Fruit fly (Drosophila melanogaster) whole organism, embryonic: Measurements from ENCODE around the gene Prosbeta6.

Experiments
- B-H1 ChIP-seq: fragments of 200-800 bp; sonication (Bioruptor generic); IDR thresholded peaks from 3 replicates; pipeline ENCODE4 v1.3.6; 2022; ENCODE audit warnings: missing biosample characterization, missing genetic modification characterization
- Bgb ChIP-seq: fragments of 200-800 bp; sonication (Bioruptor generic); IDR thresholded peaks from 2 replicates; pipeline ENCODE4 v1.3.6; 2022; ENCODE audit warnings: missing biosample characterization, missing genetic modification characterization; ENCODE audit not compliant: partially characterized antibody
- CG10267 ChIP-seq: fragments of 200-800 bp; sonication (Bioruptor generic); optimal IDR thresholded peaks from 2 replicates; lab custom pipeline; 2018; ENCODE audit warnings: missing biosample characterization, mild to moderate bottlenecking, missing genetic modification characterization, moderate library complexity
- CG10431 ChIP-seq: fragments of 200-800 bp; sonication (Bioruptor generic); optimal IDR thresholded peaks from 3 replicates; lab custom pipeline; 2018; ENCODE audit warnings: missing biosample characterization, mild to moderate bottlenecking, missing genetic modification characterization
- CG10565 ChIP-seq: fragments of 200-800 bp; sonication (Bioruptor generic); optimal IDR thresholded peaks from 3 replicates; lab custom pipeline; 2016; ENCODE audit warnings: missing biosample characterization, mild to moderate bottlenecking, missing genetic modification characterization
- CG10959 ChIP-seq: fragments of 200-800 bp; sonication (Bioruptor generic); IDR thresholded peaks from 2 replicates; pipeline ENCODE4 v1.3.6; 2022; ENCODE audit warnings: missing biosample characterization, missing genetic modification characterization
- CG11085 ChIP-seq: fragments of 200-800 bp; sonication (Bioruptor generic); IDR thresholded peaks from 2 replicates; pipeline ENCODE4 v1.3.6; 2022; ENCODE audit warnings: missing biosample characterization, missing genetic modification characterization
- CG11456 ChIP-seq: fragments of 200-800 bp; sonication (Bioruptor generic); IDR thresholded peaks from 3 replicates; pipeline ENCODE4 v1.3.6; 2022; ENCODE audit warnings: missing biosample characterization, missing genetic modification characterization
- CG12219 ChIP-seq: fragments of 200-800 bp; sonication (Bioruptor generic); optimal IDR thresholded peaks from 3 replicates; lab custom pipeline; 2018; ENCODE audit warnings: missing biosample characterization, mild to moderate bottlenecking, missing genetic modification characterization
- CG1233 ChIP-seq: fragments of 200-800 bp; sonication (Bioruptor generic); optimal IDR thresholded peaks from 4 replicates; lab custom pipeline; 2018; ENCODE audit warnings: missing biosample characterization, mild to moderate bottlenecking, missing genetic modification characterization
- CG14860 ChIP-seq: fragments of 200-800 bp; sonication (Bioruptor generic); IDR thresholded peaks from 3 replicates; pipeline ENCODE4 v1.3.6; 2022; ENCODE audit warnings: missing biosample characterization, missing genetic modification characterization; ENCODE audit not compliant: partially characterized antibody
- CG1529 ChIP-seq: fragments of 200-800 bp; sonication (Bioruptor generic); optimal IDR thresholded peaks from 3 replicates; lab custom pipeline; 2018; ENCODE audit warnings: missing biosample characterization, missing genetic modification characterization
- CG15479 ChIP-seq: fragments of 200-800 bp; sonication (Bioruptor generic); optimal IDR thresholded peaks from 3 replicates; lab custom pipeline; 2019; ENCODE audit warnings: missing biosample characterization, mild to moderate bottlenecking, missing genetic modification characterization, moderate library complexity
- CG17802 ChIP-seq: fragments of 200-800 bp; sonication (Bioruptor generic); optimal IDR thresholded peaks from 2 replicates; lab custom pipeline; 2018; ENCODE audit warnings: missing biosample characterization, mild to moderate bottlenecking, missing genetic modification characterization, moderate library complexity
- CG17829 ChIP-seq: fragments of 200-800 bp; optimal IDR thresholded peaks from 2 replicates; lab custom pipeline; 2019; ENCODE audit warnings: missing biosample characterization, mild to moderate bottlenecking, missing genetic modification characterization, moderate library complexity
- CG18764 ChIP-seq: fragments of 200-800 bp; sonication (Bioruptor generic); optimal IDR thresholded peaks from 3 replicates; lab custom pipeline; 2016; ENCODE audit warnings: missing biosample characterization, missing genetic modification characterization
- CG2875 ChIP-seq: fragments of 200-800 bp; sonication (Bioruptor generic); optimal IDR thresholded peaks from 2 replicates; lab custom pipeline; 2017; ENCODE audit warnings: missing biosample characterization, mild to moderate bottlenecking, missing genetic modification characterization, missing genetic modification reagents
- CG2889 ChIP-seq: fragments of 200-800 bp; sonication (Bioruptor generic); IDR thresholded peaks from 3 replicates; pipeline ENCODE4 v1.3.6; 2022; ENCODE audit warnings: missing biosample characterization, missing genetic modification characterization
- CG30431 ChIP-seq: fragments of 200-800 bp; sonication (Bioruptor generic); optimal IDR thresholded peaks from 2 replicates; lab custom pipeline; 2017; ENCODE audit warnings: missing biosample characterization, missing genetic modification characterization
- CG31365 ChIP-seq: fragments of 200-800 bp; sonication (Bioruptor generic); optimal IDR thresholded peaks from 2 replicates; lab custom pipeline; 2018; ENCODE audit warnings: missing biosample characterization, mild to moderate bottlenecking, missing genetic modification characterization
- CG31441 ChIP-seq: fragments of 200-800 bp; sonication (Bioruptor generic); IDR thresholded peaks from 2 replicates; pipeline ENCODE4 v1.3.6; 2022; ENCODE audit warnings: missing biosample characterization, missing genetic modification characterization
- CG3726 ChIP-seq: fragments of 200-800 bp; sonication (Bioruptor generic); IDR thresholded peaks from 3 replicates; pipeline ENCODE4, ENCODE4 v1.3.6; 2022; ENCODE audit warnings: missing biosample characterization, missing genetic modification characterization
- CG3847 ChIP-seq: fragments of 200-800 bp; sonication (Bioruptor generic); IDR thresholded peaks from 2 replicates; pipeline ENCODE4 v1.3.6; 2022; ENCODE audit warnings: missing biosample characterization, missing genetic modification characterization
- CG4360 ChIP-seq: fragments of 200-800 bp; sonication (Bioruptor generic); IDR thresholded peaks from 2 replicates; pipeline ENCODE4 v1.3.6; 2022; ENCODE audit warnings: missing biosample characterization, missing genetic modification characterization
- CG7271 ChIP-seq: fragments of 200-800 bp; sonication (Bioruptor generic); optimal IDR thresholded peaks from 2 replicates; lab custom pipeline; 2018; ENCODE audit warnings: missing biosample characterization, mild to moderate bottlenecking, missing genetic modification characterization, moderate library complexity
- CG9437 ChIP-seq: fragments of 200-800 bp; sonication (Bioruptor generic); optimal IDR thresholded peaks from 2 replicates; lab custom pipeline; 2018; ENCODE audit warnings: missing biosample characterization, mild to moderate bottlenecking, missing genetic modification characterization
- CHES-1-like ChIP-seq: fragments of 200-800 bp; sonication (Bioruptor generic); optimal IDR thresholded peaks from 2 replicates; lab custom pipeline; 2016; ENCODE audit warnings: missing biosample characterization, missing genetic modification characterization
- Ets65A ChIP-seq: fragments of 200-800 bp; sonication (Bioruptor generic); peaks from one replicate; lab custom pipeline; 2016; ENCODE audit warnings: missing biosample characterization, missing genetic modification characterization
- Poxn ChIP-seq: fragments of 200-800 bp; sonication (Bioruptor generic); IDR thresholded peaks from 2 replicates; pipeline ENCODE4 v1.3.6; 2022; ENCODE audit warnings: missing biosample characterization, missing genetic modification characterization
- Rx ChIP-seq: fragments of 200-800 bp; sonication (Bioruptor generic); IDR thresholded peaks from 2 replicates; pipeline ENCODE4 v1.3.6; 2022; ENCODE audit warnings: missing biosample characterization, missing genetic modification characterization
- Sin3A ChIP-seq: fragments of >200 bp; optimal IDR thresholded peaks from 2 replicates; lab custom pipeline; 2018
- Six4 ChIP-seq: fragments of 200-800 bp; sonication (Bioruptor generic); optimal IDR thresholded peaks from 2 replicates; lab custom pipeline; 2016; ENCODE audit warnings: missing biosample characterization, missing genetic modification characterization
- Sry-δ ChIP-seq: fragments of 200-800 bp; sonication (Bioruptor generic); optimal IDR thresholded peaks from 2 replicates; lab custom pipeline; 2016; ENCODE audit warnings: missing biosample characterization, missing genetic modification characterization
- Taf1 ChIP-seq: fragments of 200-800 bp; sonication (Bioruptor generic); IDR thresholded peaks from 2 replicates; pipeline ENCODE4 v1.3.6; 2022; ENCODE audit warnings: missing biosample characterization, missing genetic modification characterization
- Vsx1 ChIP-seq: fragments of 200-800 bp; sonication (Bioruptor generic); optimal IDR thresholded peaks from 2 replicates; lab custom pipeline; 2017; ENCODE audit warnings: missing biosample characterization, mild to moderate bottlenecking, missing genetic modification characterization, missing genetic modification reagents
- ato ChIP-seq: fragments of 200-800 bp; sonication (Bioruptor generic); IDR thresholded peaks from 2 replicates; pipeline ENCODE4 v1.3.6; 2022; ENCODE audit warnings: missing biosample characterization, missing genetic modification characterization; ENCODE audit not compliant: partially characterized antibody
- bcd ChIP-seq: fragments of 200-800 bp; sonication (Bioruptor generic); optimal IDR thresholded peaks from 2 replicates; lab custom pipeline; 2017; ENCODE audit warnings: missing biosample characterization, mild to moderate bottlenecking, missing genetic modification characterization
- fu2 ChIP-seq: fragments of 200-800 bp; sonication (Bioruptor generic); optimal IDR thresholded peaks from 2 replicates; lab custom pipeline; 2016; ENCODE audit warnings: missing biosample characterization, missing genetic modification characterization
- gfzf ChIP-seq: fragments of 200-800 bp; sonication (Bioruptor generic); optimal IDR thresholded peaks from 2 replicates; lab custom pipeline; 2016; ENCODE audit warnings: missing biosample characterization, mild to moderate bottlenecking, missing genetic modification characterization, moderate library complexity
- gsb ChIP-seq: fragments of 200-800 bp; sonication (Bioruptor generic); IDR thresholded peaks from 2 replicates; pipeline ENCODE4 v1.3.6; 2022; ENCODE audit warnings: missing biosample characterization, missing genetic modification characterization
- lmd ChIP-seq: fragments of 200-800 bp; sonication (Bioruptor generic); IDR thresholded peaks from 2 replicates; pipeline ENCODE4 v1.3.6; 2022; ENCODE audit warnings: missing biosample characterization, missing genetic modification characterization
- pb ChIP-seq: fragments of 200-800 bp; sonication (Bioruptor generic); optimal IDR thresholded peaks from 3 replicates; lab custom pipeline; 2016; ENCODE audit warnings: missing biosample characterization, missing genetic modification characterization
- row ChIP-seq: fragments of 200-800 bp; sonication (Bioruptor generic); IDR thresholded peaks from 3 replicates; pipeline ENCODE4 v1.3.6; 2022; ENCODE audit warnings: missing biosample characterization, missing genetic modification characterization
- sc ChIP-seq, 3 experiments: fragments of >200 bp in 2 of 3; fragments of 200-800 bp in 1 of 3; sonication (Bioruptor generic) in 1 of 3; optimal IDR thresholded peaks; 2 replicates in 2 of 3; 3 replicates in 1 of 3; lab custom pipeline; 2017; ENCODE audit warnings: mild to moderate bottlenecking in 1 of 3, missing biosample characterization in 1 of 3, missing genetic modification characterization in 1 of 3, missing genetic modification reagents in 1 of 3
- sisA ChIP-seq: fragments of 200-800 bp; sonication (Bioruptor generic); IDR thresholded peaks from 2 replicates; pipeline ENCODE4 v1.3.6; 2022; ENCODE audit warnings: missing biosample characterization, missing genetic modification characterization
- slp2 ChIP-seq: fragments of 200-800 bp; sonication (Bioruptor generic); optimal IDR thresholded peaks from 2 replicates; lab custom pipeline; 2016; ENCODE audit warnings: missing biosample characterization, missing genetic modification characterization
- so ChIP-seq: fragments of 200-800 bp; sonication (Bioruptor generic); IDR thresholded peaks from 3 replicates; pipeline ENCODE4 v1.3.6; 2022; ENCODE audit warnings: missing biosample characterization, missing genetic modification characterization
- ssp ChIP-seq: fragments of 200-800 bp; sonication (Bioruptor generic); IDR thresholded peaks from 2 replicates; pipeline ENCODE4 v1.3.6; 2022; ENCODE audit warnings: missing biosample characterization, missing genetic modification characterization
- tio ChIP-seq: fragments of 200-800 bp; sonication (Bioruptor generic); optimal IDR thresholded peaks from 2 replicates; lab custom pipeline; 2017; ENCODE audit warnings: missing biosample characterization, missing genetic modification characterization, inconsistent platforms
- twi ChIP-seq: fragments of 200-800 bp; optimal IDR thresholded peaks from 2 replicates; lab custom pipeline; 2019; ENCODE audit warnings: missing biosample characterization, mild to moderate bottlenecking, missing genetic modification characterization, moderate library complexity
- usp ChIP-seq: fragments of >200 bp; optimal IDR thresholded peaks from 2 replicates; lab custom pipeline; 2017; ENCODE audit warnings: missing biosample characterization, missing genetic modification characterization

Prosbeta6 gene

DNA sequence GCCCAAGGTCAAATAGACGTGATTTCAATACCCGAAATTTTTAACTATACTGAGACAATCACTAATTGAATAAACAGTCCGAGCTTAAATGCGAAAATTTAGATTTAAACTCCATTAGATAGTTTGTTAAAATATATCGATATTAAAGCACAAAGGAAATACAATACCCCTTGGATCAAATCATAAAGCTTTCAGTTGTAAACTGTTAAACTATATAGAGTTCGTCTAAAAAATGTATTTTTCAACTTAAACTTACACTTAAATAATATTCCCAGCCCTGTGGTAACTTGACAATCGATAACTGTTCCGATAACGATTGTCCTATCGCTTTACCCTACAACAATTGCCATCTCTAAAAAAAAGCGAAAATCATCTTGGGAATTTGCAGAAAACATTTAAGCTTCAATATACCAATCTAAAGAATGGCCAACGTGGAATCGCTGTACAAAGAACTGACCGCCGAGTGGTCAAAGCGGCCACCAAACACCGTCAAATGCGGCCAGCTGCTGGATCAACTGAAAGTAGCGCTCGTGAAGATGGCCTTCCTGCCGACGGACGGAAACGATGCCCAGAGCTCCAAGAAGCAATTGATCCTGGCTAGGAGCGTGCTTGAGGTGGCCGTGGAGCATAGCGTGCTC is 27.4 kb downstream of the Prosbeta6 start, which contains the start of gene Rpn12 (continued):
- TF ChIP-seq Rx, result no peak
- peak; percentile 90 for TF ChIP-seq Sry-δ
- TF ChIP-seq bcd (GFP tag; lab: Kevin White, UChicago), result no peak
- no peak for TF ChIP-seq CG10431 (GFP tag; lab: Kevin White, UChicago)
- TF ChIP-seq CG31365 (tag; lab: Kevin White, UChicago), result no peak
- no peak for TF ChIP-seq Sin3A
- TF ChIP-seq CG2875 (GFP tag; lab: Kevin White, UChicago), result no peak
- TF ChIP-seq ato, result peak; percentile 72
- TF ChIP-seq CG3726 (GFP tag; lab: Robert Waterston, UW), result no peak
- TF ChIP-seq CG4360 (GFP tag; lab: Robert Waterston, UW), result no peak
- TF ChIP-seq usp (GFP tag; lab: Kevin White, UChicago), result no peak
- TF ChIP-seq ssp (GFP tag; lab: Robert Waterston, UW), result no peak
- peak; percentile 42 for TF ChIP-seq CG17829 (tag; lab: Kevin White, UChicago)
- TF ChIP-seq so (GFP tag; lab: Robert Waterston, UW), result no peak
- TF ChIP-seq CG1233 (GFP tag; lab: Kevin White, UChicago), result no peak
- no peak for TF ChIP-seq CG18764 (GFP tag; lab: Kevin White, UChicago)
- TF ChIP-seq CG14860 (GFP tag; lab: Robert Waterston, UW), result peak; percentile 67
- no peak for TF ChIP-seq CG7271 (tag; lab: Kevin White, UChicago)
- TF ChIP-seq B-H1, result no peak
- TF ChIP-seq CG1529 (GFP tag; lab: Kevin White, UChicago), result no peak
- TF ChIP-seq slp2 (GFP tag; lab: Kevin White, UChicago), result peak; percentile 37
- no peak for TF ChIP-seq CG10565 (GFP tag; lab: Kevin White, UChicago)
- TF ChIP-seq CG3847 (GFP tag; lab: Robert Waterston, UW), result peak; percentile 14; the same call in 1 of the 2 replicates
- TF ChIP-seq CG10267 (tag; lab: Kevin White, UChicago), result peak; percentile 50
- no peak for TF ChIP-seq sisA (GFP tag; lab: Robert Waterston, UW)
- TF ChIP-seq sc (optimal IDR thresholded peaks at IDR 0.05; lab: Kevin White, UChicago), result no peak
- TF ChIP-seq sc (GFP tag; optimal IDR thresholded peaks at IDR 0.05; lab: Kevin White, UChicago), result no peak
- TF ChIP-seq CG10959 (GFP tag; lab: Robert Waterston, UW), result no peak
- no peak for TF ChIP-seq CG15479 (GFP tag; lab: Kevin White, UChicago)
- TF ChIP-seq Six4 (GFP tag; lab: Kevin White, UChicago), result no peak
- TF ChIP-seq lmd (GFP tag; lab: Robert Waterston, UW), result no peak
- no peak for TF ChIP-seq tio (GFP tag; lab: Kevin White, UChicago)
- no peak; the same call in 2 of the 3 replicates for TF ChIP-seq CG11456 (GFP tag; lab: Robert Waterston, UW)
- no peak for TF ChIP-seq CG12219
- peak; percentile 24 for TF ChIP-seq fu2 (GFP tag; lab: Kevin White, UChicago)
- peak; percentile 8 for TF ChIP-seq gfzf (GFP tag; lab: Kevin White, UChicago)
- no peak for TF ChIP-seq CG9437 (GFP tag; lab: Kevin White, UChicago)
- TF ChIP-seq gsb, result no peak
- peak; percentile 36 for TF ChIP-seq CHES-1-like
- TF ChIP-seq CG2889, result no peak
- TF ChIP-seq CG31441 (GFP tag; lab: Robert Waterston, UW), result 0 out of 2 replicates have a peak, but pooled peaks have one; percentile 29
- TF ChIP-seq CG11085, result no peak
- no peak for TF ChIP-seq Vsx1
- TF ChIP-seq row (GFP tag; lab: Robert Waterston, UW), result peak; percentile 68
- TF ChIP-seq Taf1 (GFP tag; lab: Robert Waterston, UW), result 0 out of 2 replicates have a peak, but pooled peaks have one; percentile 25
- TF ChIP-seq CG30431 (GFP tag; lab: Kevin White, UChicago), result no peak
- no peak for TF ChIP-seq CG17802 (tag; lab: Kevin White, UChicago)
- TF ChIP-seq Poxn (GFP tag; lab: Robert Waterston, UW), result no peak
- TF ChIP-seq pb (GFP tag; lab: Kevin White, UChicago), result no peak
- TF ChIP-seq Bgb (GFP tag; lab: Robert Waterston, UW), result peak; percentile 81
- no peak for TF ChIP-seq twi (tag; lab: Kevin White, UChicago)
- TF ChIP-seq Ets65A (GFP tag; lab: Kevin White, UChicago), result no peak
